Fruit fly (Drosophila melanogaster) whole organism, prepupa: ENCODE results near the gene SrpRalpha.
"Not testable (repeated sequence)": the region's sequence is repeated elsewhere in the genome, so short reads cannot be mapped to it uniquely, and the experiment has no call there.

Source experiments
- Blimp-1 ChIP-seq: fragments of 200-800 bp; sonication (Bioruptor generic); optimal IDR thresholded peaks from 3 replicates; lab custom pipeline; 2017; ENCODE audit warnings: missing biosample characterization, missing genetic modification characterization, mild to moderate bottlenecking, moderate library complexity, missing genetic modification reagents
- CG10669 ChIP-seq: fragments of 200-800 bp; sonication (Bioruptor generic); optimal IDR thresholded peaks from 3 replicates; lab custom pipeline; 2018; ENCODE audit warnings: missing biosample characterization, mild to moderate bottlenecking, missing genetic modification characterization, moderate library complexity
- CG11762 ChIP-seq: fragments of 200-800 bp; sonication (Bioruptor generic); optimal IDR thresholded peaks from 3 replicates; lab custom pipeline; 2016; ENCODE audit warnings: missing biosample characterization, missing genetic modification characterization; ENCODE audit not compliant: insufficient read depth
- CG15336 ChIP-seq: fragments of 200-800 bp; sonication (Bioruptor generic); IDR thresholded peaks from 2 replicates; pipeline ENCODE4 v1.3.6; 2022; ENCODE audit warnings: missing biosample characterization, missing genetic modification characterization
- CG1621 ChIP-seq: fragments of 200-800 bp; sonication (Bioruptor generic); optimal IDR thresholded peaks from 3 replicates; lab custom pipeline; 2018; ENCODE audit warnings: missing biosample characterization, mild to moderate bottlenecking, missing genetic modification characterization
- CG16779 ChIP-seq: fragments of 200-800 bp; sonication (Bioruptor generic); optimal IDR thresholded peaks from 3 replicates; lab custom pipeline; 2017; ENCODE audit warnings: missing biosample characterization, mild to moderate bottlenecking, missing genetic modification characterization
- CG3032 ChIP-seq: fragments of 200-800 bp; optimal IDR thresholded peaks from 2 replicates; lab custom pipeline; 2019; ENCODE audit warnings: missing biosample characterization, mild to moderate bottlenecking, missing genetic modification characterization, moderate library complexity
- CG32006 ChIP-seq: fragments of 200-800 bp; sonication (Bioruptor generic); optimal IDR thresholded peaks from 3 replicates; lab custom pipeline; 2017; ENCODE audit warnings: missing biosample characterization, mild to moderate bottlenecking, missing genetic modification characterization
- CG34406 ChIP-seq: fragments of 200-800 bp; sonication (Bioruptor generic); optimal IDR thresholded peaks from 3 replicates; lab custom pipeline; 2016; ENCODE audit warnings: missing biosample characterization, missing genetic modification characterization
- CG4318 ChIP-seq: fragments of 200-800 bp; sonication (Bioruptor generic); optimal IDR thresholded peaks from 3 replicates; lab custom pipeline; 2017; ENCODE audit warnings: missing biosample characterization, mild to moderate bottlenecking, missing genetic modification characterization
- CG6276 ChIP-seq: fragments of 200-800 bp; sonication (Bioruptor generic); optimal IDR thresholded peaks from 2 replicates; lab custom pipeline; 2017; ENCODE audit warnings: missing biosample characterization, mild to moderate bottlenecking, missing genetic modification characterization
- CG6792 ChIP-seq: fragments of 200-800 bp; sonication (Bioruptor generic); optimal IDR thresholded peaks from 3 replicates; lab custom pipeline; 2016; ENCODE audit warnings: missing biosample characterization, missing genetic modification characterization
- CG6854 ChIP-seq: fragments of 200-800 bp; sonication (Bioruptor generic); optimal IDR thresholded peaks from 2 replicates; lab custom pipeline; 2017; ENCODE audit warnings: missing biosample characterization, mild to moderate bottlenecking, missing genetic modification characterization
- CG7368 ChIP-seq: fragments of 200-800 bp; sonication (Bioruptor generic); optimal IDR thresholded peaks from 3 replicates; lab custom pipeline; 2016; ENCODE audit warnings: missing biosample characterization, missing genetic modification characterization
- CG8119 ChIP-seq: fragments of 200-800 bp; sonication (Bioruptor generic); IDR thresholded peaks from 3 replicates; pipeline ENCODE4 v1.3.6; 2022; ENCODE audit warnings: missing biosample characterization, missing genetic modification characterization
- CG8632 ChIP-seq: fragments of 200-800 bp; sonication (Bioruptor generic); optimal IDR thresholded peaks from 3 replicates; lab custom pipeline; 2016; ENCODE audit warnings: missing biosample characterization, missing genetic modification characterization
- CG9139 ChIP-seq: fragments of 200-800 bp; sonication (Bioruptor generic); optimal IDR thresholded peaks from 3 replicates; lab custom pipeline; 2017; ENCODE audit warnings: missing biosample characterization, mild to moderate bottlenecking, missing genetic modification characterization
- Eip78C ChIP-seq: fragments of 200-800 bp; sonication (Bioruptor generic); peaks from one replicate; lab custom pipeline; 2016; ENCODE audit warnings: missing biosample characterization, missing genetic modification characterization
- Eip93F ChIP-seq: fragments of 200-800 bp; sonication (Bioruptor generic); optimal IDR thresholded peaks from 2 replicates; lab custom pipeline; 2016; ENCODE audit warnings: missing biosample characterization, mild to moderate bottlenecking, missing genetic modification characterization
- Ets21C ChIP-seq: fragments of 200-800 bp; sonication (Bioruptor generic); optimal IDR thresholded peaks from 3 replicates; lab custom pipeline; 2016; ENCODE audit warnings: missing biosample characterization, missing genetic modification characterization
- Ets96B ChIP-seq: fragments of 200-800 bp; optimal IDR thresholded peaks from 2 replicates; lab custom pipeline; 2019; ENCODE audit warnings: missing biosample characterization, mild to moderate bottlenecking, missing genetic modification characterization, moderate library complexity
- Gug ChIP-seq: fragments of 200-800 bp; sonication (Bioruptor generic); IDR thresholded peaks from 2 replicates; pipeline ENCODE4 v1.3.6; 2022; ENCODE audit warnings: missing biosample characterization, missing genetic modification characterization
- Hr39 ChIP-seq: fragments of 200-800 bp; sonication (Bioruptor generic); optimal IDR thresholded peaks from 2 replicates; lab custom pipeline; 2016; ENCODE audit warnings: missing biosample characterization, missing genetic modification characterization
- Met ChIP-seq: fragments of 200-800 bp; sonication (Bioruptor generic); optimal IDR thresholded peaks from 3 replicates; lab custom pipeline; 2016; ENCODE audit warnings: missing biosample characterization, missing genetic modification characterization
- OdsH ChIP-seq: fragments of 200-800 bp; sonication (Bioruptor generic); optimal IDR thresholded peaks from 3 replicates; lab custom pipeline; 2016; ENCODE audit warnings: missing biosample characterization, missing genetic modification characterization
- Sox102F ChIP-seq: fragments of 200-800 bp; sonication (Bioruptor generic); optimal IDR thresholded peaks from 2 replicates; lab custom pipeline; 2016; ENCODE audit warnings: missing biosample characterization, mild to moderate bottlenecking, missing genetic modification characterization
- Sox15 ChIP-seq: fragments of 200-800 bp; sonication (Bioruptor generic); optimal IDR thresholded peaks from 3 replicates; lab custom pipeline; 2016; ENCODE audit warnings: missing biosample characterization, missing genetic modification characterization
- acj6 ChIP-seq: fragments of 200-800 bp; sonication (Bioruptor generic); optimal IDR thresholded peaks from 3 replicates; lab custom pipeline; 2016; ENCODE audit warnings: missing biosample characterization, missing genetic modification characterization
- dsx ChIP-seq: fragments of 200-800 bp; optimal IDR thresholded peaks from 3 replicates; lab custom pipeline; 2019; ENCODE audit warnings: missing biosample characterization, mild to moderate bottlenecking, missing genetic modification characterization, moderate library complexity; ENCODE audit not compliant: poor library complexity, severe bottlenecking
- eg ChIP-seq: fragments of 200-800 bp; sonication (Bioruptor generic); IDR thresholded peaks from 3 replicates; pipeline ENCODE4 v1.3.6; 2022; ENCODE audit warnings: missing biosample characterization, missing genetic modification characterization
- fd59A ChIP-seq: fragments of 200-800 bp; sonication (Bioruptor generic); optimal IDR thresholded peaks from 2 replicates; lab custom pipeline; 2017; ENCODE audit warnings: missing biosample characterization, mild to moderate bottlenecking, missing genetic modification characterization, missing genetic modification reagents
- lz ChIP-seq: fragments of 200-800 bp; sonication (Bioruptor generic); optimal IDR thresholded peaks from 3 replicates; lab custom pipeline; 2016; ENCODE audit warnings: missing biosample characterization, missing genetic modification characterization
- net ChIP-seq: fragments of 200-800 bp; sonication (Bioruptor generic); optimal IDR thresholded peaks from 3 replicates; lab custom pipeline; 2016; ENCODE audit warnings: missing biosample characterization, missing genetic modification characterization
- pdm3 ChIP-seq: fragments of 200-800 bp; sonication (Bioruptor generic); optimal IDR thresholded peaks from 3 replicates; lab custom pipeline; 2016; ENCODE audit warnings: missing biosample characterization, missing genetic modification characterization
- spab ChIP-seq: fragments of 200-800 bp; sonication (Bioruptor generic); optimal IDR thresholded peaks from 2 replicates; lab custom pipeline; 2017; ENCODE audit warnings: missing biosample characterization, mild to moderate bottlenecking, missing genetic modification characterization, missing genetic modification reagents
- ss ChIP-seq, 2 experiments: fragments of 200-800 bp; sonication (Bioruptor generic); optimal IDR thresholded peaks; 2 replicates in 1 of 2; 3 replicates in 1 of 2; lab custom pipeline; 2017 to 2018; ENCODE audit warnings: mild to moderate bottlenecking in 2 of 2, missing biosample characterization in 2 of 2, missing genetic modification characterization in 2 of 2, moderate library complexity in 1 of 2
- svp ChIP-seq: fragments of 200-800 bp; sonication (Bioruptor generic); peaks from one replicate; lab custom pipeline; 2016; ENCODE audit warnings: missing biosample characterization, missing genetic modification characterization
- vri ChIP-seq: fragments of 200-800 bp; sonication (Bioruptor generic); optimal IDR thresholded peaks from 3 replicates; lab custom pipeline; 2016; ENCODE audit warnings: missing biosample characterization, mild to moderate bottlenecking, missing genetic modification characterization

SrpRalpha gene

DNA sequence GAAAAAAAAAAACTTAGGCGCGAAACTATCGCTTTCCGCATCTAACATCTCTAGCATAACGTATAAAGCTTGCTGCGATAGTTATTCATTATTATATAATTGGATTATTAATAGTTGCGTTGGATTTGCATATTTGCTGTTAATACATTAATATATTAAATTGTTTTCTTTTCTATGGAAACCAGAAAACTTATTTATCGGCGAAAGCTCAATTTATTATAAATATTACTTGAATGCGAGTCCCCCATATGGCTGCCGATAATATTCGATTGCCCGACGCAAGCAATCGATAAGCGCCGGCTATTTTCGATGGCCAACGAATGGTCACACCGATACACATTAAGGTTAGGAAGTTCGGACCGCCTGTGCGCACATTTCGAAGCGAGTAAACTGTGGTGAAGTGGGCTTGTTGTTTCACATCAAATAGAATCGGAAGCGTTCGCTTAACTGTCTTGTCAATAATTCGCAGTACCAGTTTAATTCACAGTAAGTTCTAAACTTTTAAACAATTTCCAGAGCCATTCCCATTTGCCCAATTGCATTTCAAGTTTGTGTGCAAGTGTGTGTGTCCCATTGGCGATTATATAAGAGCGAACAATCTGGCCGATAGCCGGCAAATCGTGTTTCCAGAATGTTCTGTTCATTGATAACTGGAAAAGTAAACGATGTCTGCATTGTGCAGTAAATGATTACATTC, 20.6 kb downstream of the SrpRalpha start, which contains the start of gene Hsp60A (continued):
- TF ChIP-seq CG10669 (GFP tag; lab: Kevin White, UChicago) (peak; percentile 16), CG6792 (no peak), CG8632 (GFP tag; lab: Kevin White, UChicago) (peak; percentile 2), Sox102F (no peak)

- not testable (repeated sequence) for TF ChIP-seq CG15336, CG1621, Eip93F
- TF ChIP-seq, all 60 proteins: peak for 0; not testable (repeated sequence) for 60
These were observed 32.9 kb downstream of the SrpRalpha start, which contains the start of gene CG42249 for dm6 chrX:11095973-11096372. TSS of gene CG42249 (plus strand) at chrX:11096273.

- no peak for TF ChIP-seq CG8119 (GFP tag; lab: Robert Waterston, UW)
- no peak for TF ChIP-seq CG6854 (GFP tag; lab: Kevin White, UChicago)
- no peak for TF ChIP-seq CG8632 (GFP tag; lab: Kevin White, UChicago)
- TF ChIP-seq CG9139 (GFP tag; lab: Kevin White, UChicago) = no peak
- peak; percentile 8 for TF ChIP-seq vri
These were observed 33.6 kb downstream of the SrpRalpha start for dm6 chrX:11095276-11095675.

- TF ChIP-seq CG11762 (GFP tag; lab: Kevin White, UChicago) = no peak
- no peak for TF ChIP-seq acj6 (GFP tag; lab: Kevin White, UChicago)
- no peak for TF ChIP-seq CG8119 (GFP tag; lab: Robert Waterston, UW)
- no peak for TF ChIP-seq spab (GFP tag; lab: Kevin White, UChicago)
- no peak for TF ChIP-seq ss (GFP tag; optimal IDR thresholded peaks at IDR 0.05; lab: Kevin White, UChicago)
- TF ChIP-seq CG4318 (GFP tag; lab: Kevin White, UChicago) = no peak
- TF ChIP-seq CG16779 (tag; lab: Kevin White, UChicago) = no peak
- TF ChIP-seq CG6792 = no peak
- no peak for TF ChIP-seq eg
- TF ChIP-seq Met (GFP tag; lab: Kevin White, UChicago) = no peak
- no peak for TF ChIP-seq CG10669 (GFP tag; lab: Kevin White, UChicago)
- no peak for TF ChIP-seq OdsH (GFP tag; lab: Kevin White, UChicago)
These were observed 36.7 kb downstream of the SrpRalpha start, which contains the start of gene CG2061 for dm6 chrX:11092201-11092600. TSS of gene CG2061 (plus strand) at chrX:11092492.

- peak; percentile 48 for TF ChIP-seq Eip78C (GFP tag; lab: Kevin White, UChicago)
- TF ChIP-seq CG4318 (GFP tag; lab: Kevin White, UChicago) = no peak
- TF ChIP-seq svp (GFP tag; lab: Kevin White, UChicago) = no peak
- TF ChIP-seq dsx (GFP tag; lab: Kevin White, UChicago) = peak; percentile 84
These were observed 38.7 kb downstream of the SrpRalpha start, which contains the start of gene CG2076 for dm6 chrX:11090161-11090560. TSS of gene CG2076 (plus strand) at chrX:11090210.

dm6 chrX:11088778-11089340, 40.0 kb downstream of the SrpRalpha start, which contains the start of gene Vago:
TSS of gene Vago (plus strand) at chrX:11089290.
- TF ChIP-seq lz (GFP tag; lab: Kevin White, UChicago) (peak; percentile 16), CG6276 (GFP tag; lab: Kevin White, UChicago) (peak; percentile 21), Ets96B (tag; lab: Kevin White, UChicago) (no peak), Eip78C (GFP tag; lab: Kevin White, UChicago) (peak; percentile 47), Gug (GFP tag; lab: Robert Waterston, UW) (no peak), ss (GFP tag; optimal IDR thresholded peaks at IDR 0.05; lab: Kevin White, UChicago) (no peak), vri (no peak), Hr39 (GFP tag; lab: Kevin White, UChicago) (peak; percentile 19), CG3032 (tag; lab: Kevin White, UChicago) (no peak), net (GFP tag; lab: Kevin White, UChicago) (no peak), Sox102F (peak; percentile 40), Sox15 (GFP tag; lab: Kevin White, UChicago) (no peak), CG34406 (GFP tag; lab: Kevin White, UChicago) (no peak), dsx (GFP tag; lab: Kevin White, UChicago) (no peak), Ets21C (no peak), CG9139 (GFP tag; lab: Kevin White, UChicago) (no peak), CG4318 (GFP tag; lab: Kevin White, UChicago) (no peak), eg (no peak), CG15336 (no peak), pdm3 (GFP tag; lab: Kevin White, UChicago) (peak; percentile 15), CG7368 (no peak), CG32006 (GFP tag; lab: Kevin White, UChicago) (peak; percentile 47), Blimp-1 (GFP tag; lab: Kevin White, UChicago) (no peak), spab (GFP tag; lab: Kevin White, UChicago) (no peak), fd59A (GFP tag; lab: Kevin White, UChicago) (no peak)
